Fruit fly (Drosophila melanogaster) whole organism, prepupa: ENCODE results near the gene Vps16A.
A peak's percentile ranks its signal among the peaks of the same experiment; 100 is the strongest.

Source experiments
- Blimp-1 ChIP-seq: fragments of 200-800 bp; sonication (Bioruptor generic); optimal IDR thresholded peaks from 3 replicates; lab custom pipeline; 2017; ENCODE audit warnings: missing biosample characterization, missing genetic modification characterization, mild to moderate bottlenecking, moderate library complexity, missing genetic modification reagents
- CG10631 ChIP-seq: fragments of 200-800 bp; sonication (Bioruptor generic); optimal IDR thresholded peaks from 2 replicates; lab custom pipeline; 2016; ENCODE audit warnings: missing biosample characterization, missing genetic modification characterization
- CG11294 ChIP-seq: fragments of 200-800 bp; sonication (Bioruptor generic); IDR thresholded peaks from 2 replicates; pipeline ENCODE4 v1.3.6; 2022; ENCODE audit warnings: missing biosample characterization, missing genetic modification characterization
- CG1621 ChIP-seq: fragments of 200-800 bp; sonication (Bioruptor generic); optimal IDR thresholded peaks from 3 replicates; lab custom pipeline; 2018; ENCODE audit warnings: missing biosample characterization, mild to moderate bottlenecking, missing genetic modification characterization
- CG31627 ChIP-seq: fragments of 200-800 bp; sonication (Bioruptor generic); optimal IDR thresholded peaks from 3 replicates; lab custom pipeline; 2016; ENCODE audit warnings: missing biosample characterization, missing genetic modification characterization
- CG34406 ChIP-seq: fragments of 200-800 bp; sonication (Bioruptor generic); optimal IDR thresholded peaks from 3 replicates; lab custom pipeline; 2016; ENCODE audit warnings: missing biosample characterization, missing genetic modification characterization
- CG3919 ChIP-seq: fragments of 200-800 bp; sonication (Bioruptor generic); optimal IDR thresholded peaks from 3 replicates; lab custom pipeline; 2016; ENCODE audit warnings: missing biosample characterization, missing genetic modification characterization
- CG6163 ChIP-seq: fragments of 200-800 bp; sonication (Bioruptor generic); IDR thresholded peaks from 3 replicates; pipeline ENCODE4 v1.3.6; 2022; ENCODE audit warnings: missing biosample characterization, missing genetic modification characterization
- CG6808 ChIP-seq: fragments of 200-800 bp; sonication (Bioruptor generic); optimal IDR thresholded peaks from 3 replicates; lab custom pipeline; 2017; ENCODE audit warnings: missing biosample characterization, missing genetic modification characterization, mild to moderate bottlenecking, moderate library complexity, missing genetic modification reagents
- CG7368 ChIP-seq: fragments of 200-800 bp; sonication (Bioruptor generic); optimal IDR thresholded peaks from 3 replicates; lab custom pipeline; 2016; ENCODE audit warnings: missing biosample characterization, missing genetic modification characterization
- CG8119 ChIP-seq: fragments of 200-800 bp; sonication (Bioruptor generic); IDR thresholded peaks from 3 replicates; pipeline ENCODE4 v1.3.6; 2022; ENCODE audit warnings: missing biosample characterization, missing genetic modification characterization
- CG8319 ChIP-seq: fragments of 200-800 bp; sonication (Bioruptor generic); optimal IDR thresholded peaks from 3 replicates; lab custom pipeline; 2016; ENCODE audit warnings: missing biosample characterization, missing genetic modification characterization
- CG8632 ChIP-seq: fragments of 200-800 bp; sonication (Bioruptor generic); optimal IDR thresholded peaks from 3 replicates; lab custom pipeline; 2016; ENCODE audit warnings: missing biosample characterization, missing genetic modification characterization
- CG9139 ChIP-seq: fragments of 200-800 bp; sonication (Bioruptor generic); optimal IDR thresholded peaks from 3 replicates; lab custom pipeline; 2017; ENCODE audit warnings: missing biosample characterization, mild to moderate bottlenecking, missing genetic modification characterization
- Eip75B ChIP-seq: fragments of 200-800 bp; sonication (Bioruptor generic); optimal IDR thresholded peaks from 3 replicates; lab custom pipeline; 2016; ENCODE audit warnings: missing biosample characterization, missing genetic modification characterization
- Eip78C ChIP-seq: fragments of 200-800 bp; sonication (Bioruptor generic); peaks from one replicate; lab custom pipeline; 2016; ENCODE audit warnings: missing biosample characterization, missing genetic modification characterization
- Eip93F ChIP-seq: fragments of 200-800 bp; sonication (Bioruptor generic); optimal IDR thresholded peaks from 2 replicates; lab custom pipeline; 2016; ENCODE audit warnings: missing biosample characterization, mild to moderate bottlenecking, missing genetic modification characterization
- Ets96B ChIP-seq: fragments of 200-800 bp; optimal IDR thresholded peaks from 2 replicates; lab custom pipeline; 2019; ENCODE audit warnings: missing biosample characterization, mild to moderate bottlenecking, missing genetic modification characterization, moderate library complexity
- Gug ChIP-seq: fragments of 200-800 bp; sonication (Bioruptor generic); IDR thresholded peaks from 2 replicates; pipeline ENCODE4 v1.3.6; 2022; ENCODE audit warnings: missing biosample characterization, missing genetic modification characterization
- Hr38 ChIP-seq: sonication (Bioruptor generic); optimal IDR thresholded peaks from 2 replicates; lab custom pipeline; 2016; ENCODE audit warnings: missing biosample characterization, missing genetic modification characterization
- Hr39 ChIP-seq: fragments of 200-800 bp; sonication (Bioruptor generic); optimal IDR thresholded peaks from 2 replicates; lab custom pipeline; 2016; ENCODE audit warnings: missing biosample characterization, missing genetic modification characterization
- OdsH ChIP-seq: fragments of 200-800 bp; sonication (Bioruptor generic); optimal IDR thresholded peaks from 3 replicates; lab custom pipeline; 2016; ENCODE audit warnings: missing biosample characterization, missing genetic modification characterization
- Sox102F ChIP-seq: fragments of 200-800 bp; sonication (Bioruptor generic); optimal IDR thresholded peaks from 2 replicates; lab custom pipeline; 2016; ENCODE audit warnings: missing biosample characterization, mild to moderate bottlenecking, missing genetic modification characterization
- Sox14 ChIP-seq: fragments of 200-800 bp; sonication (Bioruptor generic); optimal IDR thresholded peaks from 3 replicates; lab custom pipeline; 2016; ENCODE audit warnings: missing biosample characterization, missing genetic modification characterization
- Sox15 ChIP-seq: fragments of 200-800 bp; sonication (Bioruptor generic); optimal IDR thresholded peaks from 3 replicates; lab custom pipeline; 2016; ENCODE audit warnings: missing biosample characterization, missing genetic modification characterization
- achi ChIP-seq: fragments of 200-800 bp; sonication (Bioruptor generic); optimal IDR thresholded peaks from 3 replicates; lab custom pipeline; 2016; ENCODE audit warnings: missing biosample characterization, missing genetic modification characterization
- acj6 ChIP-seq: fragments of 200-800 bp; sonication (Bioruptor generic); optimal IDR thresholded peaks from 3 replicates; lab custom pipeline; 2016; ENCODE audit warnings: missing biosample characterization, missing genetic modification characterization
- dac ChIP-seq: fragments of 200-800 bp; sonication (Bioruptor generic); optimal IDR thresholded peaks from 2 replicates; lab custom pipeline; 2017; ENCODE audit warnings: missing biosample characterization, mild to moderate bottlenecking, missing genetic modification characterization
- dsx ChIP-seq: fragments of 200-800 bp; optimal IDR thresholded peaks from 3 replicates; lab custom pipeline; 2019; ENCODE audit warnings: missing biosample characterization, mild to moderate bottlenecking, missing genetic modification characterization, moderate library complexity; ENCODE audit not compliant: poor library complexity, severe bottlenecking
- eg ChIP-seq: fragments of 200-800 bp; sonication (Bioruptor generic); IDR thresholded peaks from 3 replicates; pipeline ENCODE4 v1.3.6; 2022; ENCODE audit warnings: missing biosample characterization, missing genetic modification characterization
- esn ChIP-seq: fragments of 200-800 bp; sonication (Bioruptor generic); optimal IDR thresholded peaks from 2 replicates; lab custom pipeline; 2016; ENCODE audit warnings: missing biosample characterization, mild to moderate bottlenecking, missing genetic modification characterization, moderate library complexity
- fd59A ChIP-seq: fragments of 200-800 bp; sonication (Bioruptor generic); optimal IDR thresholded peaks from 2 replicates; lab custom pipeline; 2017; ENCODE audit warnings: missing biosample characterization, mild to moderate bottlenecking, missing genetic modification characterization, missing genetic modification reagents
- fd85E ChIP-seq: fragments of 200-800 bp; sonication (Bioruptor generic); optimal IDR thresholded peaks from 3 replicates; lab custom pipeline; 2016; ENCODE audit warnings: missing biosample characterization, missing genetic modification characterization
- fkh ChIP-seq: fragments of 200-800 bp; sonication (Bioruptor generic); optimal IDR thresholded peaks from 3 replicates; lab custom pipeline; 2017; ENCODE audit warnings: missing biosample characterization, mild to moderate bottlenecking, missing genetic modification characterization, moderate library complexity
- lz ChIP-seq: fragments of 200-800 bp; sonication (Bioruptor generic); optimal IDR thresholded peaks from 3 replicates; lab custom pipeline; 2016; ENCODE audit warnings: missing biosample characterization, missing genetic modification characterization
- net ChIP-seq: fragments of 200-800 bp; sonication (Bioruptor generic); optimal IDR thresholded peaks from 3 replicates; lab custom pipeline; 2016; ENCODE audit warnings: missing biosample characterization, missing genetic modification characterization
- pdm3 ChIP-seq: fragments of 200-800 bp; sonication (Bioruptor generic); optimal IDR thresholded peaks from 3 replicates; lab custom pipeline; 2016; ENCODE audit warnings: missing biosample characterization, missing genetic modification characterization
- salr ChIP-seq, 2 experiments: fragments of 200-800 bp; sonication (Bioruptor generic); optimal IDR thresholded peaks; 3 replicates each; lab custom pipeline; 2016 to 2018; ENCODE audit warnings: missing biosample characterization in 2 of 2, missing genetic modification characterization in 2 of 2, mild to moderate bottlenecking in 1 of 2
- spab ChIP-seq: fragments of 200-800 bp; sonication (Bioruptor generic); optimal IDR thresholded peaks from 2 replicates; lab custom pipeline; 2017; ENCODE audit warnings: missing biosample characterization, mild to moderate bottlenecking, missing genetic modification characterization, missing genetic modification reagents
- ss ChIP-seq, 2 experiments: fragments of 200-800 bp; sonication (Bioruptor generic); optimal IDR thresholded peaks; 2 replicates in 1 of 2; 3 replicates in 1 of 2; lab custom pipeline; 2017 to 2018; ENCODE audit warnings: mild to moderate bottlenecking in 2 of 2, missing biosample characterization in 2 of 2, missing genetic modification characterization in 2 of 2, moderate library complexity in 1 of 2
- svp ChIP-seq: fragments of 200-800 bp; sonication (Bioruptor generic); peaks from one replicate; lab custom pipeline; 2016; ENCODE audit warnings: missing biosample characterization, missing genetic modification characterization
- topi ChIP-seq: fragments of 200-800 bp; sonication (Bioruptor generic); optimal IDR thresholded peaks from 3 replicates; lab custom pipeline; 2016; ENCODE audit warnings: missing biosample characterization, missing genetic modification characterization
- vri ChIP-seq: fragments of 200-800 bp; sonication (Bioruptor generic); optimal IDR thresholded peaks from 3 replicates; lab custom pipeline; 2016; ENCODE audit warnings: missing biosample characterization, mild to moderate bottlenecking, missing genetic modification characterization

Vps16A gene

dm6 chr3R:9224807-9225206, 42.0 kb upstream of the Vps16A start (continued):
- TF ChIP-seq CG11294 (peak; percentile 42; the same call in 1 of the 2 replicates), eg (GFP tag; lab: Robert Waterston, UW) (peak; percentile 84), fkh (no peak), esn (GFP tag; lab: Kevin White, UChicago) (peak; percentile 28), CG10631 (peak; percentile 72), OdsH (GFP tag; lab: Kevin White, UChicago) (peak; percentile 63), CG31627 (GFP tag; lab: Kevin White, UChicago) (no peak), CG1621 (no peak), Hr39 (no peak), Eip75B (peak; percentile 24), Blimp-1 (no peak), Eip93F (GFP tag; lab: Kevin White, UChicago) (no peak), Gug (peak; percentile 65)

dm6 chr3R:9226146-9226545, 40.7 kb upstream of the Vps16A start:
- no peak for TF ChIP-seq CG8632 (GFP tag; lab: Kevin White, UChicago)
- TF ChIP-seq CG6808 (GFP tag; lab: Kevin White, UChicago) = peak; percentile 48
- TF ChIP-seq OdsH (GFP tag; lab: Kevin White, UChicago) = no peak
- TF ChIP-seq Eip75B = peak; percentile 4
- TF ChIP-seq fd59A (GFP tag; lab: Kevin White, UChicago) = peak; percentile 10
- peak; percentile 67 for TF ChIP-seq CG6163 (GFP tag; lab: Robert Waterston, UW)
- TF ChIP-seq spab (GFP tag; lab: Kevin White, UChicago) = peak; percentile 26
- TF ChIP-seq ss (GFP tag; optimal IDR thresholded peaks at IDR 0.05; lab: Kevin White, UChicago) = peak; percentile 52 to 59
- TF ChIP-seq, all 60 proteins: peak for 6

dm6 chr3R:9226701-9227313, 40.0 kb upstream of the Vps16A start:
- TF ChIP-seq fkh (peak; percentile 85), svp (GFP tag; lab: Kevin White, UChicago) (peak; percentile 83), vri (peak; percentile 84), CG34406 (GFP tag; lab: Kevin White, UChicago) (no peak), CG3919 (GFP tag; lab: Kevin White, UChicago) (no peak), CG6163 (GFP tag; lab: Robert Waterston, UW) (peak; percentile 49; the same call in 2 of the 3 replicates), fd85E (no peak), dsx (GFP tag; lab: Kevin White, UChicago) (peak; percentile 96), CG10631 (no peak), eg (GFP tag; lab: Robert Waterston, UW) (peak; percentile 63; the same call in 2 of the 3 replicates), net (GFP tag; lab: Kevin White, UChicago) (peak; percentile 53), lz (peak; percentile 2), Eip78C (GFP tag; lab: Kevin White, UChicago) (peak; percentile 75), CG8632 (GFP tag; lab: Kevin White, UChicago) (peak; percentile 14), ss (GFP tag; optimal IDR thresholded peaks at IDR 0.05; lab: Kevin White, UChicago) (peak in 1 of 2 experiments; percentile 53)
- TF ChIP-seq, all 60 proteins: peak for 11

dm6 chr3R:9227330-9227729, 39.5 kb upstream of the Vps16A start:
- TF ChIP-seq Ets96B (tag; lab: Kevin White, UChicago) = peak; percentile 83
- peak; percentile 86 for TF ChIP-seq CG10631
- TF ChIP-seq achi = peak; percentile 88
- TF ChIP-seq CG8119 = peak; percentile 95
- no peak for TF ChIP-seq Hr38 (GFP tag; lab: Kevin White, UChicago)
- TF ChIP-seq topi (GFP tag; lab: Kevin White, UChicago) = peak; percentile 75
- TF ChIP-seq dsx (GFP tag; lab: Kevin White, UChicago) = no peak
- peak; percentile 31 for TF ChIP-seq fkh
- peak; percentile 78 for TF ChIP-seq spab (GFP tag; lab: Kevin White, UChicago)
- peak; percentile 62 for TF ChIP-seq Hr39
- peak; percentile 71 for TF ChIP-seq pdm3
- peak; percentile 85 for TF ChIP-seq CG8632 (GFP tag; lab: Kevin White, UChicago)
- peak; percentile 54 for TF ChIP-seq CG9139
- TF ChIP-seq Sox102F (GFP tag; lab: Kevin White, UChicago) = peak; percentile 73
- peak; percentile 77 for TF ChIP-seq CG8319 (GFP tag; lab: Kevin White, UChicago)
- peak; percentile 84 for TF ChIP-seq dac (GFP tag; lab: Kevin White, UChicago)
- TF ChIP-seq CG7368 (GFP tag; lab: Kevin White, UChicago) = peak; percentile 79
- peak; percentile 88 for TF ChIP-seq acj6 (GFP tag; lab: Kevin White, UChicago)
- TF ChIP-seq eg (GFP tag; lab: Robert Waterston, UW) = peak; percentile 96
- TF ChIP-seq salr (GFP tag; optimal IDR thresholded peaks at IDR 0.05; lab: Kevin White, UChicago) = peak; percentile 52 to 54
- peak; percentile 67 for TF ChIP-seq Sox15 (GFP tag; lab: Kevin White, UChicago)
- peak; percentile 46 for TF ChIP-seq Eip93F (GFP tag; lab: Kevin White, UChicago)
- peak; percentile 68 for TF ChIP-seq fd59A (GFP tag; lab: Kevin White, UChicago)
- peak; percentile 58 for TF ChIP-seq Eip75B
- TF ChIP-seq Sox14 = peak; percentile 63
- TF ChIP-seq CG11294 = peak; percentile 92
